Fruit fly (Drosophila melanogaster) whole organism, wandering third instar larva: Measurements from ENCODE around the gene Cpr76Bc.

Experiments
- CG32264 ChIP-seq: fragments of 200-800 bp; sonication (Bioruptor generic); optimal IDR thresholded peaks from 2 replicates; lab custom pipeline; 2016; ENCODE audit warnings: missing biosample characterization, missing genetic modification characterization
- Rel ChIP-seq, 2 experiments: fragments of 200-800 bp; sonication (Bioruptor generic) in 1 of 2; optimal IDR thresholded peaks; 2 replicates in 1 of 2; 3 replicates in 1 of 2; lab custom pipeline; 2016 to 2019; ENCODE audit warnings: mild to moderate bottlenecking in 2 of 2, missing biosample characterization in 2 of 2, missing genetic modification characterization in 2 of 2, moderate library complexity in 1 of 2
- h ChIP-seq: fragments of 200-800 bp; sonication (Bioruptor generic); optimal IDR thresholded peaks from 3 replicates; lab custom pipeline; 2016; ENCODE audit warnings: missing biosample characterization, mild to moderate bottlenecking, missing genetic modification characterization
- pan ChIP-seq: fragments of >200 bp; optimal IDR thresholded peaks from 2 replicates; lab custom pipeline; 2017
- psq ChIP-seq: fragments of 200-800 bp; sonication (Bioruptor generic); optimal IDR thresholded peaks from 3 replicates; lab custom pipeline; 2017; ENCODE audit warnings: missing biosample characterization, mild to moderate bottlenecking, missing genetic modification characterization, moderate library complexity
- rgr ChIP-seq: fragments of 200-800 bp; sonication (Bioruptor generic); optimal IDR thresholded peaks from 3 replicates; lab custom pipeline; 2016; ENCODE audit warnings: missing biosample characterization, mild to moderate bottlenecking, missing genetic modification characterization

dm6 chr3L:19521093-19521492 lies 348 bp downstream of the Cpr76Bc start:
- TF ChIP-seq CG32264 (GFP tag; lab: Kevin White, UChicago) = no peak
- no peak for TF ChIP-seq rgr (GFP tag; lab: Kevin White, UChicago)
- TF ChIP-seq h (GFP tag; lab: Kevin White, UChicago) = no peak
- no peak for TF ChIP-seq pan (lab: Kevin White, UChicago)
- no peak for TF ChIP-seq Rel (GFP tag; optimal IDR thresholded peaks at IDR 0.05; lab: Kevin White, UChicago)
- TF ChIP-seq Rel (tag; optimal IDR thresholded peaks at IDR 0.05; lab: Kevin White, UChicago) = no peak
- no peak for TF ChIP-seq psq
